Worm (Caenorhabditis elegans) whole organism, L1 larva: Measurements from ENCODE around the gene K10D2.8.

Experiments used
- C16A3.4 ChIP-seq: fragments of 150-350 bp; optimal IDR thresholded peaks from 2 replicates; lab custom pipeline; 2014; ENCODE audit warnings: missing biosample characterization, missing genetic modification characterization
- C34B4.2 ChIP-seq: sonication (generic microtip); optimal IDR thresholded peaks from 2 replicates; lab custom pipeline; 2017; ENCODE audit warnings: mild to moderate bottlenecking, missing genetic modification characterization, missing compliant biosample characterization
- F16B12.6 ChIP-seq: fragments of 150-350 bp; optimal IDR thresholded peaks from 2 replicates; lab custom pipeline; 2014; ENCODE audit warnings: missing biosample characterization, missing genetic modification characterization
- Y116A8C.19 ChIP-seq: sonication (generic microtip); optimal IDR thresholded peaks from 2 replicates; lab custom pipeline; 2016; ENCODE audit warnings: missing compliant biosample characterization, missing genetic modification characterization, borderline replicate concordance
- aha-1 ChIP-seq: fragments of 150-350 bp; optimal IDR thresholded peaks from 2 replicates; lab custom pipeline; 2014; ENCODE audit warnings: missing biosample characterization, missing genetic modification characterization
- alr-1 ChIP-seq: fragments of 200-800 bp; sonication (Bioruptor generic); optimal IDR thresholded peaks from 2 replicates; lab custom pipeline; 2018; ENCODE audit warnings: borderline replicate concordance, mild to moderate bottlenecking, missing genetic modification characterization, missing compliant biosample characterization
- blmp-1 ChIP-seq: fragments of 150-350 bp; optimal IDR thresholded peaks from 2 replicates; lab custom pipeline; 2014; ENCODE audit warnings: missing biosample characterization, missing genetic modification characterization
- ceh-90 ChIP-seq: sonication (generic microtip); optimal IDR thresholded peaks from 2 replicates; lab custom pipeline; 2016; ENCODE audit warnings: missing genetic modification characterization, missing compliant biosample characterization
- ces-1 ChIP-seq: fragments of 150-350 bp; optimal IDR thresholded peaks from 2 replicates; lab custom pipeline; 2014; ENCODE audit warnings: missing biosample characterization, missing genetic modification reagents, missing genetic modification characterization
- efl-1 ChIP-seq, 4 experiments: fragments of 150-350 bp; optimal IDR thresholded peaks in 3 of 4; peaks in 1 of 4; 1 replicate in 1 of 4; 2 replicates in 3 of 4; lab custom pipeline; 2014; ENCODE audit warnings: missing biosample characterization in 2 of 4, missing genetic modification characterization in 2 of 4, missing genetic modification reagents in 2 of 4
- egl-13 ChIP-seq: sonication (generic microtip); optimal IDR thresholded peaks from 2 replicates; lab custom pipeline; 2016; ENCODE audit warnings: missing genotype, missing genetic modification reagents, missing genetic modification characterization, missing compliant biosample characterization
- elt-2 ChIP-seq: sonication (generic microtip); optimal IDR thresholded peaks from 2 replicates; lab custom pipeline; 2016; ENCODE audit warnings: missing genetic modification characterization, mild to moderate bottlenecking, inconsistent platforms, missing compliant biosample characterization, missing genetic modification reagents
- elt-3 ChIP-seq, 6 experiments: fragments of 150-350 bp in 1 of 6; sonication (generic microtip); optimal IDR thresholded peaks; 2 replicates each; lab custom pipeline; 2017 to 2018; ENCODE audit warnings: missing biosample characterization in 6 of 6, missing genetic modification characterization in 6 of 6, inconsistent platforms in 1 of 6
- fkh-4 ChIP-seq: sonication (generic microtip); optimal IDR thresholded peaks from 2 replicates; lab custom pipeline; 2016; ENCODE audit warnings: missing compliant biosample characterization, missing genetic modification characterization, borderline replicate concordance
- fos-1 ChIP-seq: fragments of 150-350 bp; optimal IDR thresholded peaks from 2 replicates; lab custom pipeline; 2014; ENCODE audit warnings: missing biosample characterization, missing genetic modification characterization
- grh-1 ChIP-seq: fragments of 200-800 bp; sonication (Bioruptor generic); IDR thresholded peaks from 2 replicates; pipeline ENCODE4 v1.3.6; 2022; ENCODE audit warnings: missing genetic modification reagents, missing genetic modification characterization, missing compliant biosample characterization
- hlh-4 ChIP-seq: sonication (generic microtip); optimal IDR thresholded peaks from 2 replicates; lab custom pipeline; 2016; ENCODE audit warnings: mild to moderate bottlenecking, missing genetic modification characterization, missing compliant biosample characterization
- lin-14 ChIP-seq: fragments of 200-800 bp; sonication (Bioruptor generic); optimal IDR thresholded peaks from 2 replicates; lab custom pipeline; 2018; ENCODE audit warnings: mild to moderate bottlenecking, missing genetic modification characterization, moderate library complexity, missing compliant biosample characterization
- lin-35 ChIP-seq, 2 experiments: fragments of 150-350 bp; optimal IDR thresholded peaks; 2 replicates each; lab custom pipeline; 2014; ENCODE audit warnings: missing biosample characterization in 2 of 2, missing genetic modification characterization in 2 of 2, missing genetic modification reagents in 2 of 2
- lin-39 ChIP-seq: fragments of 150-350 bp; optimal IDR thresholded peaks from 2 replicates; lab custom pipeline; 2014; ENCODE audit warnings: missing biosample characterization, missing genetic modification reagents, missing genetic modification characterization
- mab-9 ChIP-seq: fragments of 200-800 bp; sonication (Bioruptor generic); IDR thresholded peaks from 2 replicates; pipeline ENCODE4 v1.3.6; 2022; ENCODE audit warnings: missing genetic modification reagents, missing genetic modification characterization, missing compliant biosample characterization
- mep-1 ChIP-seq: fragments of 150-350 bp; optimal IDR thresholded peaks from 2 replicates; lab custom pipeline; 2014; ENCODE audit warnings: missing biosample characterization, missing genetic modification characterization
- nhr-12 ChIP-seq: sonication (generic microtip); optimal IDR thresholded peaks from 2 replicates; lab custom pipeline; 2017; ENCODE audit warnings: missing biosample characterization, missing genetic modification characterization
- nhr-71 ChIP-seq: sonication (generic microtip); optimal IDR thresholded peaks from 2 replicates; lab custom pipeline; 2016; ENCODE audit warnings: mild to moderate bottlenecking, missing genetic modification characterization, moderate library complexity, missing compliant biosample characterization
- nhr-76 ChIP-seq: sonication (generic microtip); optimal IDR thresholded peaks from 2 replicates; lab custom pipeline; 2017; ENCODE audit warnings: missing biosample characterization, missing genetic modification characterization
- nhr-77 ChIP-seq: fragments of 150-350 bp; optimal IDR thresholded peaks from 2 replicates; lab custom pipeline; 2014; ENCODE audit warnings: missing biosample characterization, missing genetic modification characterization
- nhr-84 ChIP-seq: sonication (generic microtip); optimal IDR thresholded peaks from 2 replicates; lab custom pipeline; 2017; ENCODE audit warnings: missing biosample characterization, missing genetic modification characterization
- nhr-85 ChIP-seq: sonication (generic microtip); peaks from one replicate; lab custom pipeline; 2016; ENCODE audit warnings: missing genetic modification characterization, inconsistent platforms, missing compliant biosample characterization
- rnt-1 ChIP-seq: sonication (generic microtip); optimal IDR thresholded peaks from 2 replicates; lab custom pipeline; 2016; ENCODE audit warnings: mild to moderate bottlenecking, missing genetic modification characterization, moderate library complexity, missing compliant biosample characterization
- skn-1 ChIP-seq: fragments of 150-350 bp; optimal IDR thresholded peaks from 2 replicates; lab custom pipeline; 2014; ENCODE audit warnings: missing biosample characterization, missing genetic modification characterization
- snpc-4 ChIP-seq: fragments of 150-350 bp; optimal IDR thresholded peaks from 2 replicates; lab custom pipeline; 2014; ENCODE audit warnings: missing biosample characterization, missing genetic modification characterization
- sptf-1 ChIP-seq: fragments of 150-350 bp; optimal IDR thresholded peaks from 2 replicates; lab custom pipeline; 2014; ENCODE audit warnings: missing biosample characterization, missing genetic modification characterization
- unc-62 ChIP-seq: fragments of 150-350 bp; optimal IDR thresholded peaks from 2 replicates; lab custom pipeline; 2014; ENCODE audit warnings: missing biosample characterization, missing genetic modification reagents, missing genetic modification characterization
- unc-86 ChIP-seq: sonication (generic microtip); optimal IDR thresholded peaks from 2 replicates; lab custom pipeline; 2016; ENCODE audit warnings: missing genetic modification characterization, missing compliant biosample characterization
- unc-98 ChIP-seq: fragments of 200-800 bp; sonication (Bioruptor generic); IDR thresholded peaks from 2 replicates; pipeline ENCODE4 v1.3.6; 2022; ENCODE audit warnings: missing genetic modification characterization, missing compliant biosample characterization
- vab-15 ChIP-seq: sonication (generic microtip); optimal IDR thresholded peaks from 2 replicates; lab custom pipeline; 2017; ENCODE audit warnings: missing genotype, mild to moderate bottlenecking, missing genetic modification characterization, missing compliant biosample characterization
- zag-1 ChIP-seq: fragments of 150-350 bp; optimal IDR thresholded peaks from 2 replicates; lab custom pipeline; 2014; ENCODE audit warnings: missing biosample characterization, missing genetic modification characterization
- zip-4 ChIP-seq: fragments of 200-800 bp; sonication (Bioruptor generic); optimal IDR thresholded peaks from 2 replicates; lab custom pipeline; 2018; ENCODE audit warnings: mild to moderate bottlenecking, missing genetic modification characterization, moderate library complexity, missing compliant biosample characterization
- ztf-4 ChIP-seq: fragments of 150-350 bp; optimal IDR thresholded peaks from 2 replicates; lab custom pipeline; 2014; ENCODE audit warnings: missing biosample characterization, missing genetic modification characterization

Gene K10D2.8

ce11 chrIII:5144169-5144568 is 44.4 kb upstream of the K10D2.8 start (continued):
- TF ChIP-seq nhr-71 (tag; lab: Kevin White, UChicago), result peak; percentile 3
- no peak for TF ChIP-seq unc-98 (GFP tag; lab: Robert Waterston, UW)
- TF ChIP-seq ztf-4 (tag; lab: Kevin White, UChicago), result no peak
- no peak for TF ChIP-seq fkh-4 (tag; lab: Kevin White, UChicago)
- peak; percentile 68 for TF ChIP-seq nhr-85 (tag; lab: Kevin White, UChicago)
- no peak for TF ChIP-seq skn-1 (tag; lab: Kevin White, UChicago)
- TF ChIP-seq Y116A8C.19 (tag; lab: Kevin White, UChicago), result no peak
- no peak for TF ChIP-seq blmp-1 (tag; lab: Kevin White, UChicago)
- TF ChIP-seq fos-1 (tag; lab: Kevin White, UChicago), result no peak
- TF ChIP-seq ceh-90 (tag; lab: Kevin White, UChicago), result no peak
- no peak for TF ChIP-seq mep-1 (tag; lab: Kevin White, UChicago)
- TF ChIP-seq unc-86 (tag; lab: Kevin White, UChicago), result no peak
- no peak for TF ChIP-seq ces-1 (GFP tag; lab: Kevin White, UChicago)

ce11 chrIII:5145874-5146273 is 42.7 kb upstream of the K10D2.8 start:
- TF ChIP-seq zip-4 (GFP tag; lab: Kevin White, UChicago) (no peak), elt-2 (peak; percentile 11), zag-1 (tag; lab: Kevin White, UChicago) (no peak), snpc-4 (tag; lab: Kevin White, UChicago) (no peak), efl-1 (optimal IDR thresholded peaks at IDR 0.05; lab: Kevin White, UChicago) (no peak), efl-1 (GFP tag; optimal IDR thresholded peaks at IDR 0.05 in 1 of 2; lab: Kevin White, UChicago) (peak in 1 of 2 experiments; percentile 92)
- TF ChIP-seq, all 84 proteins: peak for 2

ce11 chrIII:5146749-5147148 is 41.8 kb upstream of the K10D2.8 start:
- no peak for TF ChIP-seq C16A3.4 (tag; lab: Kevin White, UChicago)
- no peak for TF ChIP-seq sptf-1 (tag; lab: Kevin White, UChicago)
- TF ChIP-seq nhr-76 (tag; lab: Kevin White, UChicago), result no peak
- TF ChIP-seq lin-35 (GFP tag; optimal IDR thresholded peaks at IDR 0.05; lab: Kevin White, UChicago), result peak in 1 of 2 experiments; percentile 2
- TF ChIP-seq fos-1 (tag; lab: Kevin White, UChicago), result no peak
- no peak for TF ChIP-seq nhr-85 (tag; lab: Kevin White, UChicago)
- TF ChIP-seq aha-1 (tag; lab: Kevin White, UChicago), result no peak
- peak; percentile 51 for TF ChIP-seq elt-2
- TF ChIP-seq lin-14, result no peak
- no peak for TF ChIP-seq nhr-77
- no peak for TF ChIP-seq efl-1 (optimal IDR thresholded peaks at IDR 0.05; lab: Kevin White, UChicago)
- TF ChIP-seq efl-1 (GFP tag; optimal IDR thresholded peaks at IDR 0.05 in 1 of 2; lab: Kevin White, UChicago), result peak in 1 of 2 experiments; percentile 85
- TF ChIP-seq mep-1 (tag; lab: Kevin White, UChicago), result no peak
- TF ChIP-seq nhr-12 (tag; lab: Kevin White, UChicago), result no peak
- no peak for TF ChIP-seq vab-15 (tag; lab: Kevin White, UChicago)

- TF ChIP-seq grh-1 (GFP tag; lab: Robert Waterston, UW), result no peak
- peak; percentile 44 for TF ChIP-seq elt-2
- no peak for TF ChIP-seq efl-1 (optimal IDR thresholded peaks at IDR 0.05; lab: Kevin White, UChicago)
- TF ChIP-seq efl-1 (GFP tag; optimal IDR thresholded peaks at IDR 0.05 in 1 of 2; lab: Kevin White, UChicago), result peak in 1 of 2 experiments; percentile 30
Measured at ce11 chrIII:5147445-5147844, 41.1 kb upstream of the K10D2.8 start.

ce11 chrIII:5149478-5149877 is 39.0 kb upstream of the K10D2.8 start, which contains the start of gene Y54H5A.2:
Y54H5A.2 (minus strand) TSS chrIII:5149578.
- TF ChIP-seq elt-3 (tag; optimal IDR thresholded peaks at IDR 0.05; lab: Kevin White, UChicago) (no peak), mab-9 (GFP tag; lab: Robert Waterston, UW) (no peak), hlh-4 (tag; lab: Kevin White, UChicago) (no peak), egl-13 (tag; lab: Kevin White, UChicago) (no peak), nhr-84 (tag; lab: Kevin White, UChicago) (no peak), fkh-4 (tag; lab: Kevin White, UChicago) (no peak), blmp-1 (tag; lab: Kevin White, UChicago) (no peak), F16B12.6 (tag; lab: Kevin White, UChicago) (no peak), unc-86 (tag; lab: Kevin White, UChicago) (no peak), nhr-76 (tag; lab: Kevin White, UChicago) (no peak), sptf-1 (tag; lab: Kevin White, UChicago) (no peak), rnt-1 (tag; lab: Kevin White, UChicago) (no peak), alr-1 (tag; lab: Kevin White, UChicago) (no peak), Y116A8C.19 (tag; lab: Kevin White, UChicago) (no peak), mep-1 (tag; lab: Kevin White, UChicago) (no peak), C34B4.2 (no peak), nhr-12 (tag; lab: Kevin White, UChicago) (no peak), lin-39 (no peak), unc-62 (GFP tag; lab: Kevin White, UChicago) (no peak), ces-1 (GFP tag; lab: Kevin White, UChicago) (no peak)
- TF ChIP-seq, all 84 proteins: peak for 0
